Worm (Caenorhabditis elegans): ENCODE data around the gene rgs-4.
"Not testable (repeated sequence)": the region's sequence is repeated elsewhere in the genome, so short reads cannot be mapped to it uniquely, and the experiment has no call there.

DNA sequence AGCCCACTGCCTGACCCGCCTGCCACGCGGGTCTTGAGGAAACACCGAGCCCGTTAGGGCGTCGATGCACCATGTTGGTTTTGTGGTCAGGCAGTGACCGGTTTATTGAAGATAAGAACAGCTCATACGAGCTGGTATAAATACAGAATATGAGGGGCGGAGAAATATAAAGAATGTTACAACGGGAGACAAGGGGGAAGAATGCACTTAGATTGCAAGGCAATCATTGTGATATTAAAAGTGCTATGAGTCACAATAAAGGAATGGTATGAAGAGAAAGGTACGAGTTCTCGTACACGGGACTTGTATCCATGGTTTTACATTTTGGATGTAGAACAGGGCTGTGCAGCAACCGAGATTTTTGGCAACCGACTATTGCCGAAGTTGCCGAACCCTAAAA lies 30.1 kb upstream of the rgs-4 start, which contains the start of gene Y38E10A.14:
- not testable (repeated sequence) for TF ChIP-seq gei-17 (GFP tag; optimal IDR thresholded peaks at IDR 0.05); pha-4 (tag; optimal IDR thresholded peaks at IDR 0.05); ama-1 (optimal IDR thresholded peaks at IDR 0.05); ama-1 (GFP tag; optimal IDR thresholded peaks at IDR 0.05); ztf-3 (GFP tag; optimal IDR thresholded peaks at IDR 0.05); dpl-1 (GFP tag; optimal IDR thresholded peaks at IDR 0.05); unc-130 (GFP tag; optimal IDR thresholded peaks at IDR 0.05); ceh-91 (GFP tag; IDR thresholded peaks at IDR 0.05); nfya-1 (tag; optimal IDR thresholded peaks at IDR 0.05; ENCODE audit: borderline replicate concordance, insufficient read depth); ets-4 (GFP tag; optimal IDR thresholded peaks at IDR 0.05); lir-1 (GFP tag; conservative IDR thresholded peaks at IDR 0.05); T07F8.4 (tag; optimal IDR thresholded peaks at IDR 0.05); nfyb-1 (GFP tag; IDR thresholded peaks at IDR 0.05)

Data from whole organism, young adult.